Fruit fly (Drosophila melanogaster) whole organism, embryonic: ENCODE results near the gene CG34293.

Source experiments
- BtbVII ChIP-seq: fragments of 200-800 bp; sonication (Bioruptor generic); optimal IDR thresholded peaks from 3 replicates; lab custom pipeline; 2017; ENCODE audit warnings: missing biosample characterization, mild to moderate bottlenecking, missing genetic modification characterization
- CG10366 ChIP-seq: fragments of 200-800 bp; sonication (Bioruptor generic); IDR thresholded peaks from 2 replicates; pipeline ENCODE4 v1.3.6; 2022; ENCODE audit warnings: missing biosample characterization, missing genetic modification characterization
- CG30020 ChIP-seq: fragments of 200-800 bp; optimal IDR thresholded peaks from 2 replicates; lab custom pipeline; 2019; ENCODE audit warnings: missing biosample characterization, mild to moderate bottlenecking, missing genetic modification characterization, moderate library complexity
- CG4617 ChIP-seq: fragments of 200-800 bp; sonication (Bioruptor generic); optimal IDR thresholded peaks from 3 replicates; lab custom pipeline; 2016; ENCODE audit warnings: missing biosample characterization, missing genetic modification characterization, borderline replicate concordance
- Pdp1 ChIP-seq, 2 experiments: fragments of 200-800 bp; sonication (Bioruptor generic); optimal IDR thresholded peaks; 3 replicates each; lab custom pipeline; 2016; ENCODE audit warnings: missing biosample characterization in 2 of 2, missing genetic modification characterization in 2 of 2, mild to moderate bottlenecking in 1 of 2, moderate library complexity in 1 of 2
- Ptx1 ChIP-seq: fragments of 200-800 bp; sonication (Bioruptor generic); IDR thresholded peaks from 2 replicates; pipeline ENCODE4 v1.3.6; 2022; ENCODE audit warnings: missing biosample characterization, missing genetic modification characterization
- Ravus ChIP-seq: fragments of 200-800 bp; sonication (Bioruptor generic); IDR thresholded peaks from 2 replicates; pipeline ENCODE4 v1.3.6; 2022; ENCODE audit warnings: missing biosample characterization, missing genetic modification characterization
- Sox102F ChIP-seq: fragments of 200-800 bp; sonication (Bioruptor generic); optimal IDR thresholded peaks from 2 replicates; lab custom pipeline; 2018; ENCODE audit warnings: missing biosample characterization, mild to moderate bottlenecking, missing genetic modification characterization, moderate library complexity
- Taf1 ChIP-seq: fragments of 200-800 bp; sonication (Bioruptor generic); IDR thresholded peaks from 2 replicates; pipeline ENCODE4 v1.3.6; 2022; ENCODE audit warnings: missing biosample characterization, missing genetic modification characterization
- Usf ChIP-seq: fragments of 200-800 bp; sonication (Bioruptor generic); optimal IDR thresholded peaks from 2 replicates; lab custom pipeline; 2017; ENCODE audit warnings: missing genotype, missing biosample characterization, missing genetic modification characterization
- dan ChIP-seq: fragments of 200-800 bp; sonication (Bioruptor generic); IDR thresholded peaks from 2 replicates; pipeline ENCODE4 v1.3.6; 2022; ENCODE audit warnings: missing biosample characterization, missing genetic modification characterization
- grn ChIP-seq: fragments of 200-800 bp; sonication (Bioruptor generic); optimal IDR thresholded peaks from 3 replicates; lab custom pipeline; 2017; ENCODE audit warnings: missing biosample characterization, missing genetic modification characterization
- ham ChIP-seq: fragments of 200-800 bp; sonication (Bioruptor generic); IDR thresholded peaks from 2 replicates; pipeline ENCODE4 v1.3.6; 2022; ENCODE audit warnings: missing biosample characterization, missing genetic modification characterization
- hkb ChIP-seq, 2 experiments: fragments of 200-800 bp in 1 of 2; fragments of >200 bp in 1 of 2; sonication (Bioruptor generic) in 1 of 2; IDR thresholded peaks in 1 of 2; optimal IDR thresholded peaks in 1 of 2; 2 replicates each; pipeline versions ENCODE4 v1.3.6 to Lab custom; 2017 to 2022; ENCODE audit warnings: missing biosample characterization in 1 of 2, missing genetic modification characterization in 1 of 2

DNA sequence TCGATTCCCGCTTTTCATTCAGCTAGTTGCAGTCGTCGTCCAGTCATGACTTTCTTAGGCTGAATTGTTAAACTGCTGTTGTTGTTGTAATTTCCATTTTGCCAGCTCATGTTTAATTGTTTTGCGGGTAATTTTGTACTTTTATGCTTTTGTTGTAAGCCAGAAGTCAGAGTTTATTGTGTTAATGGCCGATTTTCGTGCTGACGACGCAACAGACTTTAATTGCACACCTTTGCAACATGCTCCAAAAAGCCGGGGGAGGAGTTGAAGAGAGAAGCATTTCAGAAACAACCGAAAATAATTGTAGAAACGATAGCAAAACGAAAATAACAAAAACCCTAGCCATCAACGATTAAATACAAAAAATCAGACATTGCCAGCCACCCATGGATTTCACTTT, 26.7 kb downstream of the CG34293 start:
- TF ChIP-seq dan (GFP tag; lab: Robert Waterston, UW) (no peak), BtbVII (GFP tag; lab: Kevin White, UChicago) (no peak), CG4617 (GFP tag; lab: Kevin White, UChicago) (no peak), CG10366 (GFP tag; lab: Robert Waterston, UW) (no peak), Ravus (GFP tag; lab: Robert Waterston, UW) (no peak), Ptx1 (GFP tag; lab: Robert Waterston, UW) (no peak), Taf1 (GFP tag; lab: Robert Waterston, UW) (no peak), Usf (GFP tag; lab: Kevin White, UChicago) (no peak), Sox102F (GFP tag; lab: Kevin White, UChicago) (no peak), grn (GFP tag; lab: Kevin White, UChicago) (no peak), hkb (optimal IDR thresholded peaks at IDR 0.05; lab: Kevin White, UChicago) (no peak), hkb (GFP tag; IDR thresholded peaks at IDR 0.05; lab: Robert Waterston, UW) (no peak), Pdp1 (GFP tag; optimal IDR thresholded peaks at IDR 0.05; lab: Kevin White, UChicago) (no peak), CG30020 (tag; lab: Kevin White, UChicago) (no peak), ham (GFP tag; lab: Robert Waterston, UW) (no peak)
